Fruit fly (Drosophila melanogaster): ENCODE data around the gene ppk31.

The ppk31 gene

dm6 chr3R:27167350-27167749 is 4.4 kb downstream of the ppk31 start:
- TF ChIP-seq nom (GFP tag; optimal IDR thresholded peaks at IDR 0.05) (peak; percentile 19), dati (GFP tag; IDR thresholded peaks at IDR 0.05) (no peak), ewg (GFP tag; optimal IDR thresholded peaks at IDR 0.05) (no peak), chm (GFP tag; IDR thresholded peaks at IDR 0.05) (no peak), BtbVII (GFP tag; optimal IDR thresholded peaks at IDR 0.05) (no peak), zen (tag; optimal IDR thresholded peaks at IDR 0.05) (peak; percentile 5), crp (GFP tag; optimal IDR thresholded peaks at IDR 0.05) (no peak), chinmo (GFP tag; IDR thresholded peaks at IDR 0.05; ENCODE audit: partially characterized antibody) (no peak), Bteb2 (GFP tag; optimal IDR thresholded peaks at IDR 0.05) (no peak), zfh1 (GFP tag; IDR thresholded peaks at IDR 0.05) (no peak), Bdp1 (GFP tag; optimal IDR thresholded peaks at IDR 0.05) (no peak), Blimp-1 (GFP tag; optimal IDR thresholded peaks at IDR 0.05) (peak; percentile 5), Med (GFP tag) (peak; percentile 21), hbn (GFP tag; IDR thresholded peaks at IDR 0.05; ENCODE audit: partially characterized antibody) (no peak), vfl (GFP tag; optimal IDR thresholded peaks at IDR 0.05) (no peak), lbe (GFP tag; optimal IDR thresholded peaks at IDR 0.05) (no peak), D19B (GFP tag; optimal IDR thresholded peaks at IDR 0.05) (no peak), hth (optimal IDR thresholded peaks at IDR 0.05) (no peak), cg (GFP tag; optimal IDR thresholded peaks at IDR 0.05) (no peak), CG10979 (tag; optimal IDR thresholded peaks at IDR 0.05) (peak; percentile 30), CG18011 (GFP tag; optimal IDR thresholded peaks at IDR 0.05) (no peak), Drgx (GFP tag; IDR thresholded peaks at IDR 0.05) (peak; percentile 93), CG4617 (GFP tag; optimal IDR thresholded peaks at IDR 0.05; ENCODE audit: borderline replicate concordance) (no peak), sens (GFP tag) (peak; percentile 73), CG6175 (GFP tag; IDR thresholded peaks at IDR 0.05) (no peak), CG1792 (GFP tag; optimal IDR thresholded peaks at IDR 0.05) (no peak), CG17328 (GFP tag; IDR thresholded peaks at IDR 0.05) (no peak), CG18619 (GFP tag; optimal IDR thresholded peaks at IDR 0.05) (no peak), kah (GFP tag; optimal IDR thresholded peaks at IDR 0.05) (no peak), NC2β (GFP tag; optimal IDR thresholded peaks at IDR 0.05) (no peak), CG2199 (GFP tag; IDR thresholded peaks at IDR 0.05) (no peak), tio (GFP tag; optimal IDR thresholded peaks at IDR 0.05) (no peak), CG1602 (GFP tag; optimal IDR thresholded peaks at IDR 0.05) (no peak), dmrt99B (tag; optimal IDR thresholded peaks at IDR 0.05) (no peak), CHES-1-like (GFP tag; optimal IDR thresholded peaks at IDR 0.05) (no peak), CG16863 (GFP tag; optimal IDR thresholded peaks at IDR 0.05) (no peak), phol (tag; optimal IDR thresholded peaks at IDR 0.05) (peak; percentile 25), CG7963 (GFP tag; IDR thresholded peaks at IDR 0.05; ENCODE audit: partially characterized antibody) (no peak), CG12744 (GFP tag; optimal IDR thresholded peaks at IDR 0.05) (no peak), bsh (GFP tag; optimal IDR thresholded peaks at IDR 0.05) (peak in 1 of 2 experiments; percentile 58), emc (GFP tag; optimal IDR thresholded peaks at IDR 0.05) (no peak), Nf-YC (tag; optimal IDR thresholded peaks at IDR 0.05) (no peak), gro (GFP tag; optimal IDR thresholded peaks at IDR 0.05) (no peak)
